Worm (Caenorhabditis elegans) whole organism, L4 larva: ENCODE data around the gene ddx-23.

Experiments used
- F10B5.3 ChIP-seq: sonication (generic microtip); optimal IDR thresholded peaks from 2 replicates; lab custom pipeline; 2016; ENCODE audit warnings: mild to moderate bottlenecking, missing genetic modification characterization, missing compliant biosample characterization
- F37D6.2 ChIP-seq: sonication (generic microtip); optimal IDR thresholded peaks from 2 replicates; lab custom pipeline; 2016; ENCODE audit warnings: mild to moderate bottlenecking, missing genetic modification characterization, missing compliant biosample characterization
- R02D3.7 ChIP-seq: fragments of 150-350 bp; sonication (generic microtip); optimal IDR thresholded peaks from 3 replicates; lab custom pipeline; 2014; ENCODE audit warnings: missing biosample characterization, missing genetic modification characterization
- Y105C5A.15 ChIP-seq: fragments of 200-800 bp; sonication (Bioruptor generic); IDR thresholded peaks from 2 replicates; pipeline ENCODE4 v1.3.6; 2022; ENCODE audit warnings: missing genetic modification characterization, missing compliant biosample characterization
- Y5F2A.4 ChIP-seq: fragments of 200-800 bp; sonication (Bioruptor generic); optimal IDR thresholded peaks from 2 replicates; lab custom pipeline; 2018; ENCODE audit warnings: mild to moderate bottlenecking, missing genetic modification characterization, missing compliant biosample characterization
- ZK337.2 ChIP-seq: fragments of 200-800 bp; sonication (Bioruptor generic); IDR thresholded peaks from 2 replicates; pipeline ENCODE4 v1.3.6; 2022; ENCODE audit warnings: missing genetic modification reagents, missing genetic modification characterization, missing compliant biosample characterization
- attf-4 ChIP-seq: sonication (generic microtip); optimal IDR thresholded peaks from 3 replicates; lab custom pipeline; 2017; ENCODE audit warnings: missing biosample characterization, missing genetic modification characterization
- ceh-20 ChIP-seq: fragments of 200-800 bp; sonication (Bioruptor generic); IDR thresholded peaks from 2 replicates; pipeline ENCODE4 v1.3.6; 2022; ENCODE audit warnings: missing genetic modification reagents, missing genetic modification characterization, missing compliant biosample characterization
- ceh-44 ChIP-seq: fragments of 200-800 bp; sonication (Bioruptor generic); IDR thresholded peaks from 2 replicates; pipeline ENCODE4 v1.3.6; 2022; ENCODE audit warnings: missing genetic modification reagents, missing genetic modification characterization, missing compliant biosample characterization
- ceh-82 ChIP-seq: sonication (generic microtip); optimal IDR thresholded peaks from 2 replicates; lab custom pipeline; 2017; ENCODE audit warnings: missing biosample characterization, missing genetic modification characterization
- ces-1 ChIP-seq: fragments of 150-350 bp; sonication (generic microtip); optimal IDR thresholded peaks from 4 replicates; lab custom pipeline; 2014; ENCODE audit warnings: missing biosample characterization, missing genetic modification reagents, missing genetic modification characterization
- ctbp-1 ChIP-seq: fragments of 200-800 bp; sonication (Bioruptor generic); IDR thresholded peaks from 2 replicates; pipeline ENCODE4 v1.3.6; 2022; ENCODE audit warnings: missing genetic modification reagents, missing genetic modification characterization, missing compliant biosample characterization
- daf-16 ChIP-seq, 3 experiments: sonication (generic microtip); optimal IDR thresholded peaks; 2 replicates each; lab custom pipeline; 2016 to 2017; ENCODE audit warnings: missing genetic modification characterization in 3 of 3, missing genetic modification reagents in 3 of 3, mild to moderate bottlenecking in 2 of 3, missing compliant biosample characterization in 2 of 3, missing biosample characterization in 1 of 3, moderate library complexity in 1 of 3
- dmd-9 ChIP-seq: fragments of 200-800 bp; sonication (Bioruptor generic); IDR thresholded peaks from 2 replicates; pipeline ENCODE4 v1.3.6; 2022; ENCODE audit warnings: missing genetic modification reagents, missing genetic modification characterization, missing compliant biosample characterization
- duxl-1 ChIP-seq: sonication (generic microtip); optimal IDR thresholded peaks from 2 replicates; lab custom pipeline; 2016; ENCODE audit warnings: mild to moderate bottlenecking, missing genetic modification characterization, moderate library complexity, missing compliant biosample characterization; ENCODE audit not compliant: poor library complexity
- dve-1 ChIP-seq: sonication (generic microtip); optimal IDR thresholded peaks from 2 replicates; lab custom pipeline; 2017; ENCODE audit warnings: antibody characterized with exemption, mild to moderate bottlenecking, missing genetic modification characterization, missing compliant biosample characterization; ENCODE audit not compliant: insufficient read depth
- fkh-10 ChIP-seq: fragments of 150-350 bp; optimal IDR thresholded peaks from 2 replicates; lab custom pipeline; 2014; ENCODE audit warnings: missing biosample characterization, missing genetic modification reagents, missing genetic modification characterization
- hlh-11 ChIP-seq: fragments of 200-800 bp; sonication (Bioruptor generic); optimal IDR thresholded peaks from 2 replicates; lab custom pipeline; 2018; ENCODE audit warnings: mild to moderate bottlenecking, missing genetic modification characterization, missing compliant biosample characterization
- hlh-30 ChIP-seq: sonication (generic microtip); optimal IDR thresholded peaks from 2 replicates; lab custom pipeline; 2017; ENCODE audit warnings: antibody characterized with exemption, mild to moderate bottlenecking, missing genetic modification characterization, missing compliant biosample characterization; ENCODE audit not compliant: insufficient read depth
- hmg-1.1 ChIP-seq: fragments of 200-800 bp; sonication (Bioruptor generic); IDR thresholded peaks from 2 replicates; pipeline ENCODE4 v1.3.6; 2022; ENCODE audit warnings: missing genetic modification reagents, missing genetic modification characterization, missing compliant biosample characterization
- lim-7 ChIP-seq: fragments of 200-800 bp; sonication (Bioruptor generic); IDR thresholded peaks from 2 replicates; pipeline ENCODE4 v1.3.6; 2022; ENCODE audit warnings: missing genetic modification characterization, missing compliant biosample characterization
- lin-39 ChIP-seq: fragments of 150-350 bp; optimal IDR thresholded peaks from 2 replicates; lab custom pipeline; 2014; ENCODE audit warnings: missing biosample characterization, missing genetic modification reagents, missing genetic modification characterization
- lsy-2 ChIP-seq, 2 experiments: fragments of 150-350 bp in 1 of 2; sonication (generic microtip) in 1 of 2; optimal IDR thresholded peaks; 2 replicates each; lab custom pipeline; 2014 to 2017; ENCODE audit warnings: missing biosample characterization in 2 of 2, missing genetic modification characterization in 2 of 2
- madf-5 ChIP-seq, 2 experiments: fragments of 200-800 bp; sonication (Bioruptor generic); IDR thresholded peaks; 2 replicates each; pipeline ENCODE4 v1.3.6; 2022; ENCODE audit warnings: missing compliant biosample characterization in 2 of 2, missing genetic modification characterization in 2 of 2
- madf-9 ChIP-seq: fragments of 200-800 bp; sonication (Bioruptor generic); conservative IDR thresholded peaks from 2 replicates; pipeline ENCODE4 v1.3.6; 2022; ENCODE audit warnings: missing genetic modification reagents, missing genetic modification characterization, missing compliant biosample characterization
- mdt-29 ChIP-seq: fragments of 200-800 bp; sonication (Bioruptor generic); IDR thresholded peaks from 2 replicates; pipeline ENCODE4 v1.3.6; 2022; ENCODE audit warnings: missing genetic modification reagents, missing genetic modification characterization, missing compliant biosample characterization
- mep-1 ChIP-seq: fragments of 150-350 bp; sonication (generic microtip); optimal IDR thresholded peaks from 3 replicates; lab custom pipeline; 2014; ENCODE audit warnings: missing biosample characterization, missing genetic modification characterization
- mes-2 ChIP-seq: sonication (generic microtip); optimal IDR thresholded peaks from 2 replicates; lab custom pipeline; 2016; ENCODE audit warnings: missing genotype, mild to moderate bottlenecking, missing genetic modification characterization, missing compliant biosample characterization; ENCODE audit not compliant: poor library complexity, severe bottlenecking
- mxl-2 ChIP-seq: fragments of 200-800 bp; sonication (Bioruptor generic); conservative IDR thresholded peaks from 2 replicates; pipeline ENCODE4 v1.3.6; 2022; ENCODE audit warnings: missing genetic modification reagents, missing genetic modification characterization, missing compliant biosample characterization
- mxl-3 ChIP-seq: fragments of 200-800 bp; sonication (Bioruptor generic); optimal IDR thresholded peaks from 2 replicates; lab custom pipeline; 2018; ENCODE audit warnings: mild to moderate bottlenecking, missing genetic modification characterization, missing compliant biosample characterization
- nhr-111 ChIP-seq: fragments of 200-800 bp; sonication (Bioruptor generic); optimal IDR thresholded peaks from 2 replicates; lab custom pipeline; 2018; ENCODE audit warnings: mild to moderate bottlenecking, missing genetic modification characterization, missing compliant biosample characterization
- nhr-237 ChIP-seq: sonication (generic microtip); optimal IDR thresholded peaks from 2 replicates; lab custom pipeline; 2017; ENCODE audit warnings: missing biosample characterization, missing genetic modification characterization
- nhr-25 ChIP-seq: sonication (generic microtip); optimal IDR thresholded peaks from 2 replicates; lab custom pipeline; 2017; ENCODE audit warnings: missing genetic modification characterization, mild to moderate bottlenecking, missing compliant biosample characterization, antibody characterized with exemption, moderate library complexity, borderline replicate concordance; ENCODE audit not compliant: insufficient read depth
- nhr-28 ChIP-seq: fragments of 150-350 bp; optimal IDR thresholded peaks from 2 replicates; lab custom pipeline; 2014; ENCODE audit warnings: missing biosample characterization, missing genetic modification characterization
- nhr-41 ChIP-seq: fragments of 200-800 bp; sonication (Bioruptor generic); IDR thresholded peaks from 2 replicates; pipeline ENCODE4 v1.3.6; 2022; ENCODE audit warnings: missing genetic modification reagents, missing genetic modification characterization, missing compliant biosample characterization
- nhr-42 ChIP-seq: fragments of 200-800 bp; sonication (Bioruptor generic); IDR thresholded peaks from 2 replicates; pipeline ENCODE4 v1.3.6; 2022; ENCODE audit warnings: missing genetic modification characterization, missing compliant biosample characterization
- nhr-76 ChIP-seq: fragments of 150-350 bp; optimal IDR thresholded peaks from 2 replicates; lab custom pipeline; 2014; ENCODE audit warnings: missing biosample characterization, missing genetic modification characterization
- php-3 ChIP-seq: fragments of 200-800 bp; sonication (Bioruptor generic); IDR thresholded peaks from 2 replicates; pipeline ENCODE4 v1.3.6; 2022; ENCODE audit warnings: missing genetic modification reagents, missing genetic modification characterization, missing compliant biosample characterization
- rbr-2 ChIP-seq: sonication (generic microtip); optimal IDR thresholded peaks from 2 replicates; lab custom pipeline; 2016; ENCODE audit warnings: missing genotype, missing genetic modification characterization, missing compliant biosample characterization
- set-16 ChIP-seq: fragments of 200-800 bp; sonication (Bioruptor generic); IDR thresholded peaks from 2 replicates; pipeline ENCODE4 v1.3.6; 2022; ENCODE audit warnings: missing genetic modification reagents, missing genetic modification characterization, missing compliant biosample characterization
- skn-1 ChIP-seq: fragments of 150-350 bp; optimal IDR thresholded peaks from 2 replicates; lab custom pipeline; 2014; ENCODE audit warnings: missing biosample characterization, missing genetic modification characterization
- snpc-1.2 ChIP-seq: fragments of 200-800 bp; sonication (Bioruptor generic); IDR thresholded peaks from 2 replicates; pipeline ENCODE4 v1.3.6; 2022; ENCODE audit warnings: missing genetic modification reagents, missing genetic modification characterization, missing compliant biosample characterization
- spr-3 ChIP-seq: fragments of 200-800 bp; sonication (Bioruptor generic); optimal IDR thresholded peaks from 2 replicates; lab custom pipeline; 2018; ENCODE audit warnings: mild to moderate bottlenecking, missing genetic modification characterization, missing compliant biosample characterization
- unc-39 ChIP-seq: sonication (generic microtip); optimal IDR thresholded peaks from 2 replicates; lab custom pipeline; 2017; ENCODE audit warnings: missing biosample characterization, missing genetic modification characterization
- vab-7 ChIP-seq: fragments of 200-800 bp; sonication (Bioruptor generic); IDR thresholded peaks from 2 replicates; pipeline ENCODE4 v1.3.6; 2022; ENCODE audit warnings: missing genetic modification reagents, missing genetic modification characterization, missing compliant biosample characterization
- zag-1 ChIP-seq: fragments of 150-350 bp; optimal IDR thresholded peaks from 2 replicates; lab custom pipeline; 2014; ENCODE audit warnings: missing biosample characterization, missing genetic modification characterization
- zfp-2 ChIP-seq: sonication (generic microtip); optimal IDR thresholded peaks from 2 replicates; lab custom pipeline; 2016; ENCODE audit warnings: mild to moderate bottlenecking, missing genetic modification characterization, missing compliant biosample characterization
- zfp-3 ChIP-seq: fragments of 200-800 bp; sonication (Bioruptor generic); conservative IDR thresholded peaks from 2 replicates; pipeline ENCODE4 v1.3.6; 2022; ENCODE audit warnings: missing genetic modification reagents, missing genetic modification characterization, missing compliant biosample characterization

The ddx-23 gene

ce11 chrIII:5840815-5841573, 12.1 kb downstream of the ddx-23 start (continued):
- TF ChIP-seq nhr-111 (GFP tag; lab: Kevin White, UChicago): no peak
- TF ChIP-seq zfp-2 (tag; lab: Kevin White, UChicago): no peak
- no peak for TF ChIP-seq ctbp-1
- TF ChIP-seq Y5F2A.4 (GFP tag; lab: Kevin White, UChicago): no peak
- no peak for TF ChIP-seq madf-9
- TF ChIP-seq duxl-1: no peak
- TF ChIP-seq php-3 (GFP tag; lab: Robert Waterston, UW): no peak
- TF ChIP-seq hmg-1.1: 0 out of 2 replicates have a peak, but pooled peaks have one; percentile 19
- TF ChIP-seq ZK337.2 (GFP tag; lab: Robert Waterston, UW): no peak
- TF ChIP-seq lin-39: no peak
- TF ChIP-seq zag-1 (tag; lab: Kevin White, UChicago): no peak
- no peak for TF ChIP-seq mxl-3
- TF ChIP-seq nhr-237 (tag; lab: Kevin White, UChicago): no peak
- no peak for TF ChIP-seq ceh-82 (tag; lab: Kevin White, UChicago)
- no peak for TF ChIP-seq spr-3 (GFP tag; lab: Kevin White, UChicago)
- TF ChIP-seq hlh-30 (tag; lab: Kevin White, UChicago): peak; percentile 52
- TF ChIP-seq unc-39 (tag; lab: Kevin White, UChicago): no peak
- TF ChIP-seq rbr-2 (tag; lab: Kevin White, UChicago): no peak
- TF ChIP-seq madf-5 (GFP tag; IDR thresholded peaks at IDR 0.05; lab: Robert Waterston, UW): no peak
- TF ChIP-seq dmd-9 (GFP tag; lab: Robert Waterston, UW): no peak
- peak; percentile 56 for TF ChIP-seq dve-1 (tag; lab: Kevin White, UChicago)
- no peak for TF ChIP-seq nhr-76 (tag; lab: Kevin White, UChicago)
- no peak for TF ChIP-seq F37D6.2 (tag; lab: Kevin White, UChicago)
- no peak for TF ChIP-seq ceh-44
- no peak for TF ChIP-seq ceh-20 (GFP tag; lab: Robert Waterston, UW)
- no peak for TF ChIP-seq lsy-2 (tag; optimal IDR thresholded peaks at IDR 0.05; lab: Kevin White, UChicago)
- TF ChIP-seq R02D3.7: no peak
- TF ChIP-seq F10B5.3 (tag; lab: Kevin White, UChicago): no peak
- no peak for TF ChIP-seq skn-1 (tag; lab: Kevin White, UChicago)
- TF ChIP-seq lim-7 (GFP tag; lab: Robert Waterston, UW): no peak

ce11 chrIII:5840277-5840676, 12.8 kb downstream of the ddx-23 start:
- TF ChIP-seq Y105C5A.15 (GFP tag; lab: Robert Waterston, UW): no peak
- no peak for TF ChIP-seq snpc-1.2
- TF ChIP-seq ZK337.2 (GFP tag; lab: Robert Waterston, UW): no peak
- TF ChIP-seq mdt-29: 0 out of 2 replicates have a peak, but pooled peaks have one; percentile 8
- TF ChIP-seq F10B5.3 (tag; lab: Kevin White, UChicago): no peak
- TF ChIP-seq daf-16 (GFP tag; optimal IDR thresholded peaks at IDR 0.05; lab: Kevin White, UChicago): no peak
- TF ChIP-seq daf-16 (tag; optimal IDR thresholded peaks at IDR 0.05; lab: Kevin White, UChicago): peak; percentile 49
- no peak for TF ChIP-seq nhr-25 (tag; lab: Kevin White, UChicago)
- TF ChIP-seq set-16 (GFP tag; lab: Robert Waterston, UW): no peak
- no peak for TF ChIP-seq ces-1
- no peak for TF ChIP-seq lin-39
- TF ChIP-seq mes-2 (tag; lab: Kevin White, UChicago): peak; percentile 24
- TF ChIP-seq vab-7 (GFP tag; lab: Robert Waterston, UW): no peak
- TF ChIP-seq mxl-2 (GFP tag; lab: Robert Waterston, UW): no peak
- TF ChIP-seq nhr-41: no peak
- peak; percentile 41 for TF ChIP-seq nhr-28 (tag; lab: Kevin White, UChicago)
- TF ChIP-seq nhr-42: no peak
- no peak for TF ChIP-seq fkh-10
- TF ChIP-seq mep-1 (tag; lab: Kevin White, UChicago): no peak
- no peak for TF ChIP-seq F37D6.2 (tag; lab: Kevin White, UChicago)
- no peak for TF ChIP-seq madf-9
- TF ChIP-seq attf-4: no peak
- no peak for TF ChIP-seq ctbp-1
- no peak for TF ChIP-seq zfp-3 (GFP tag; lab: Robert Waterston, UW)
- TF ChIP-seq ceh-20 (GFP tag; lab: Robert Waterston, UW): no peak
- TF ChIP-seq hlh-11 (tag; lab: Kevin White, UChicago): peak; percentile 45
